Fruit fly (Drosophila melanogaster): ENCODE results near the gene moody.

- no peak for TF ChIP-seq kay (GFP tag; ENCODE audit: borderline replicate concordance)
- TF ChIP-seq Hr96 (GFP tag; optimal IDR thresholded peaks at IDR 0.05): peak; percentile 76
- TF ChIP-seq toe (GFP tag; optimal IDR thresholded peaks at IDR 0.05): no peak
- TF ChIP-seq CG12768 (GFP tag; optimal IDR thresholded peaks at IDR 0.05): no peak
- no peak for TF ChIP-seq CG5204 (GFP tag; optimal IDR thresholded peaks at IDR 0.05)
- peak; percentile 34 for TF ChIP-seq Mnt (GFP tag; optimal IDR thresholded peaks at IDR 0.05)
- peak; percentile 36 for TF ChIP-seq CG1620 (GFP tag; optimal IDR thresholded peaks at IDR 0.05)
- no peak for TF ChIP-seq tj (GFP tag; optimal IDR thresholded peaks at IDR 0.05)
- TF ChIP-seq CG7101 (tag; optimal IDR thresholded peaks at IDR 0.05): peak; percentile 37
- TF ChIP-seq bab1 (GFP tag; optimal IDR thresholded peaks at IDR 0.05): peak; percentile 70
- TF ChIP-seq ovo (GFP tag; optimal IDR thresholded peaks at IDR 0.05): no peak
These were observed 44.1 kb downstream of the moody start for dm6 chrX:2005840-2006239.
